Fruit fly (Drosophila melanogaster) Kc167 (cell line): ENCODE measurements around the gene CG12811.

Experiments used
- Myc ChIP-seq: fragments of >200 bp; optimal IDR thresholded peaks from 2 replicates; lab custom pipeline; 2017; ENCODE audit warnings: missing external identifiers
- Sin3A ChIP-seq: fragments of >200 bp; optimal IDR thresholded peaks from 2 replicates; lab custom pipeline; 2018; ENCODE audit warnings: missing external identifiers
- h ChIP-seq: fragments of >200 bp; optimal IDR thresholded peaks from 3 replicates; lab custom pipeline; 2018; ENCODE audit warnings: missing external identifiers
- insv ChIP-seq: fragments of >200 bp; optimal IDR thresholded peaks from 3 replicates; lab custom pipeline; 2018; ENCODE audit warnings: missing external identifiers
- psq ChIP-seq: fragments of >200 bp; optimal IDR thresholded peaks from 2 replicates; lab custom pipeline; 2017; ENCODE audit warnings: missing external identifiers
- ttk ChIP-seq: sonication (Bioruptor generic); optimal IDR thresholded peaks from 2 replicates; lab custom pipeline; 2017; ENCODE audit warnings: missing external identifiers

The CG12811 gene

dm6 chr3R:10052695-10053382 lies 4.2 kb upstream of the CG12811 start, which contains the start of the genes Fancl and Npc2e:
TSS of gene Fancl (minus strand) at chr3R:10052869.
TSS of gene Npc2e (plus strand) at chr3R:10053332.
- TF ChIP-seq insv (lab: Kevin White, UChicago): no peak
- TF ChIP-seq ttk (lab: Kevin White, UChicago): no peak
- no peak for TF ChIP-seq Sin3A
- TF ChIP-seq h (lab: Kevin White, UChicago): no peak
- TF ChIP-seq Myc: no peak
- TF ChIP-seq psq (lab: Kevin White, UChicago): no peak

dm6 chr3R:10048842-10049527 lies 388 bp upstream of the CG12811 start, which contains the start of gene ohgt:
TSS of gene ohgt (plus strand) at chr3R:10049199.
- TF ChIP-seq psq (lab: Kevin White, UChicago) (no peak), insv (lab: Kevin White, UChicago) (no peak), h (lab: Kevin White, UChicago) (no peak), Myc (no peak), ttk (lab: Kevin White, UChicago) (no peak), Sin3A (no peak)

DNA sequence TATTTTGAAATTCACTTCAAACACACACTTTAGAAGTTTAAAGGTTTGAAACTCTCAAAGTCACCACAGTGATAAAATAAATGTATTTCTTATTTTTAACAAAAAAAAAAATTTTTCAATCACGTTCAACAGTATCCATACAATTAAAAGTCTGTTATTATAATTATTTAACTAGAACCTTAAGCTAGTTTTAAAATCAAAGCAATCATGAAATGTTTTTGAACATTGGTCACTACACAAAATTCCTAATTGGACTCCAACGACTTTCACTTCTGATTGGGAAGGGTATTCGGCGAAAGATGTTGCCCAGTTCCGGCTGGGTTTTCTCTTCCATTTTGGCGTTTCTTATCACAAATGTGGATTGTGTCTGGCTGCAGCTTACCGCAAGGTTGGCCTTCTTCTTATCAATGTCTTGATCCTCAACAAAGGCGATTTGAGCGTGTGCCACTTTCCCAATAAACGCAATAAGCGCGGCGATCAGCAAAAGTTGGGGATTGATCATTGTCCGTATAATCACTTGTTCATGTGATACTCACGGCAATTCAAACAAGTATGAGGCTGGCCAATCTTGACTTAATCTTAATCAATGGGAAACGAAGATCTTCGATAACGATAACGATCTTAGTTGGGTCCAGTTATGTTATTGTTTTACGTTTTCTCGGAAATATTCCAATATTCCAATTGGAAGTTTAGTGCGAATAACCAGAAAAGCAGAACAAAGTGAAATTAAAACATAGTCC lies 392 bp downstream of the CG12811 start:
- TF ChIP-seq psq (lab: Kevin White, UChicago) (no peak), insv (lab: Kevin White, UChicago) (no peak), Myc (no peak), h (lab: Kevin White, UChicago) (no peak), Sin3A (no peak), ttk (lab: Kevin White, UChicago) (no peak)

dm6 chr3R:10045343-10045742 lies 3.3 kb downstream of the CG12811 start, which contains the start of the genes CG11722 and mtTFB2:
TSS of gene CG11722 (minus strand) at chr3R:10045542.
TSS of gene mtTFB2 (plus strand) at chr3R:10045574.
- TF ChIP-seq insv (lab: Kevin White, UChicago): no peak
- no peak for TF ChIP-seq h (lab: Kevin White, UChicago)
- no peak for TF ChIP-seq Sin3A

dm6 chr3R:10042664-10043372 lies 5.8 kb downstream of the CG12811 start, which contains the start of the genes Mical and CG3909:
TSS of gene Mical (minus strand) at chr3R:10042895.
TSS of gene CG3909 (plus strand) at chr3R:10043270.
- TF ChIP-seq h (lab: Kevin White, UChicago) (no peak), ttk (lab: Kevin White, UChicago) (no peak), psq (lab: Kevin White, UChicago) (no peak)

- TF ChIP-seq ttk (lab: Kevin White, UChicago) (no peak), Myc (no peak), h (lab: Kevin White, UChicago) (no peak), psq (lab: Kevin White, UChicago) (no peak), Sin3A (no peak), insv (lab: Kevin White, UChicago) (no peak)
Observed at dm6 chr3R:10042024-10042663, 6.5 kb downstream of the CG12811 start.

- TF ChIP-seq Myc (no peak), ttk (lab: Kevin White, UChicago) (no peak), insv (lab: Kevin White, UChicago) (no peak), psq (lab: Kevin White, UChicago) (no peak), h (lab: Kevin White, UChicago) (no peak), Sin3A (no peak)
Observed at dm6 chr3R:10040505-10040904, 8.1 kb downstream of the CG12811 start.

DNA sequence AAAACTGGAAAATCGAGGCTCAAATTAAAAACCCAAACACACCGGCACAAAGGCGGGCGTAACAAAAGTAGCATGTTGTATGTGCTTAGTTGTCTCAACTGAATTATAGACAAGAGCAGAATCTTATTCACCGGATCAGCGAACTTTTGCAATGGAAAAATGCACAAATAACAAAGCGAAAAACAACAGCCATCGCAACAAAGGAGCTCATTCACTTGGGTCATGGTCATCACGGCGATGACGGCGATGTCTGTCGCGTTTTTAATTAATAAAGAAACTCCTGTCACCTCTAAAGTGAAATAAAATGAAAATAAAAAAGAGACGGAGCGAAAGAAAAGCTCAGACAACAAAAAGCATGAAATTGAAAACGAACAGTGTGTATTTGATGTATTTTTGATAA lies 9.4 kb downstream of the CG12811 start:
- no peak for TF ChIP-seq Sin3A

DNA sequence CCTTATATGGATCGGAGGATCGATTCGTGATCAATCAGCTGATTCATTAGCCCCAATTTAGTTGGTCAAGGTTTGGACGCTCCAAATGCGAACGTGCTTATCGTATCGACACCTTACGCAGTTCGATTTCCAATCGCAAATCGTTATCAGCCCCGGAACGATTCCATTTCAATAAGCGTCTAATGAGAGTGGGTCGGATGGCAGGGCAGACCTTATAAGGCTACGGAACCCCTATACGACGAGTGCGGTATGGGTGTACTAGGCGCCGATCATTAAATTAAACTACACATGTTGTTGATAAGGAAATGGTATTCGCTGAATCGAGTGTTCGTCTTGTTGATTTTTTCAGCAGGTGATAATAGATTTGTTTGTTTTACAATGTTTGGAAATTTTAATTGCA lies 12.8 kb downstream of the CG12811 start:
- TF ChIP-seq h (lab: Kevin White, UChicago): no peak
- no peak for TF ChIP-seq insv (lab: Kevin White, UChicago)
- no peak for TF ChIP-seq Sin3A
- TF ChIP-seq Myc: no peak
- no peak for TF ChIP-seq ttk (lab: Kevin White, UChicago)
- TF ChIP-seq psq (lab: Kevin White, UChicago): no peak

dm6 chr3R:10034995-10035446 lies 13.6 kb downstream of the CG12811 start:
- no peak for TF ChIP-seq insv (lab: Kevin White, UChicago)
- no peak for TF ChIP-seq ttk (lab: Kevin White, UChicago)
- TF ChIP-seq Myc: no peak
- TF ChIP-seq Sin3A: no peak
- no peak for TF ChIP-seq h (lab: Kevin White, UChicago)
- no peak for TF ChIP-seq psq (lab: Kevin White, UChicago)
